Worm (Caenorhabditis elegans): Measurements from ENCODE around the gene cwp-2.

ce11 chrV:4890781-4891180 is 48.3 kb upstream of the cwp-2 start:
- TF ChIP-seq unc-62 (GFP tag; optimal IDR thresholded peaks at IDR 0.05), result no peak
- no peak for TF ChIP-seq elt-1 (tag; optimal IDR thresholded peaks at IDR 0.05)
- TF ChIP-seq snpc-4 (tag; optimal IDR thresholded peaks at IDR 0.05), result no peak
- TF ChIP-seq nhr-23 (tag; optimal IDR thresholded peaks at IDR 0.05), result no peak
- no peak for TF ChIP-seq nhr-237 (tag; optimal IDR thresholded peaks at IDR 0.05)
- no peak for TF ChIP-seq ceh-9 (tag; optimal IDR thresholded peaks at IDR 0.05)
- TF ChIP-seq egl-27 (tag; optimal IDR thresholded peaks at IDR 0.05), result no peak
- no peak for TF ChIP-seq skn-1 (tag; optimal IDR thresholded peaks at IDR 0.05)
- no peak for TF ChIP-seq unc-39 (tag; optimal IDR thresholded peaks at IDR 0.05)
- TF ChIP-seq fkh-2 (tag; optimal IDR thresholded peaks at IDR 0.05), result no peak
